Fruit fly (Drosophila melanogaster) whole organism, embryonic: ENCODE results near the gene Lamtor3.

Source experiments
- Ada2b ChIP-seq: fragments of 200-800 bp; sonication (Bioruptor generic); IDR thresholded peaks from 2 replicates; pipeline ENCODE4 v1.3.6; 2022; ENCODE audit warnings: missing biosample characterization, missing genetic modification characterization
- Awh ChIP-seq: fragments of 200-800 bp; sonication (Bioruptor generic); IDR thresholded peaks from 2 replicates; pipeline ENCODE4, ENCODE4 v1.3.6; 2022; ENCODE audit warnings: missing biosample characterization, missing genetic modification characterization
- B-H2 ChIP-seq: fragments of 200-800 bp; sonication (Bioruptor generic); optimal IDR thresholded peaks from 2 replicates; lab custom pipeline; 2018; ENCODE audit warnings: missing biosample characterization, mild to moderate bottlenecking, missing genetic modification characterization
- Bdp1 ChIP-seq: fragments of 200-800 bp; sonication (Bioruptor generic); optimal IDR thresholded peaks from 3 replicates; lab custom pipeline; 2016; ENCODE audit warnings: missing biosample characterization, missing genetic modification characterization
- CG10543 ChIP-seq: fragments of 200-800 bp; sonication (Bioruptor generic); optimal IDR thresholded peaks from 3 replicates; lab custom pipeline; 2017; ENCODE audit warnings: missing biosample characterization, mild to moderate bottlenecking, missing genetic modification characterization, moderate library complexity
- CG12071 ChIP-seq: fragments of 200-800 bp; sonication (Bioruptor generic); optimal IDR thresholded peaks from 3 replicates; lab custom pipeline; 2018; ENCODE audit warnings: missing biosample characterization, mild to moderate bottlenecking, missing genetic modification characterization
- CG13894 ChIP-seq: fragments of 200-800 bp; sonication (Bioruptor generic); optimal IDR thresholded peaks from 3 replicates; lab custom pipeline; 2018; ENCODE audit warnings: missing biosample characterization, mild to moderate bottlenecking, missing genetic modification characterization, moderate library complexity
- CG15011 ChIP-seq: fragments of 200-800 bp; sonication (Bioruptor generic); optimal IDR thresholded peaks from 3 replicates; lab custom pipeline; 2018; ENCODE audit warnings: missing biosample characterization, mild to moderate bottlenecking, missing genetic modification characterization
- CG2199 ChIP-seq: fragments of 200-800 bp; sonication (Bioruptor generic); IDR thresholded peaks from 3 replicates; pipeline ENCODE4 v1.3.6; 2022; ENCODE audit warnings: missing biosample characterization, missing genetic modification characterization
- CG2202 ChIP-seq: fragments of 200-800 bp; sonication (Bioruptor generic); optimal IDR thresholded peaks from 2 replicates; lab custom pipeline; 2018; ENCODE audit warnings: missing biosample characterization, mild to moderate bottlenecking, missing genetic modification characterization
- CG32532 ChIP-seq: fragments of 200-800 bp; sonication (Bioruptor generic); IDR thresholded peaks from 2 replicates; pipeline ENCODE4 v1.3.6; 2022; ENCODE audit warnings: missing biosample characterization, missing genetic modification characterization
- CG33557 ChIP-seq: fragments of 200-800 bp; sonication (Bioruptor generic); optimal IDR thresholded peaks from 2 replicates; lab custom pipeline; 2019; ENCODE audit warnings: missing biosample characterization, mild to moderate bottlenecking, missing genetic modification characterization, moderate library complexity
- CG3847 ChIP-seq: fragments of 200-800 bp; sonication (Bioruptor generic); IDR thresholded peaks from 2 replicates; pipeline ENCODE4 v1.3.6; 2022; ENCODE audit warnings: missing biosample characterization, missing genetic modification characterization
- CG6272 ChIP-seq: fragments of 200-800 bp; sonication (Bioruptor generic); IDR thresholded peaks from 2 replicates; pipeline ENCODE4 v1.3.6; 2022; ENCODE audit warnings: missing biosample characterization, missing genetic modification characterization
- CG9817 ChIP-seq: fragments of 200-800 bp; sonication (Bioruptor generic); optimal IDR thresholded peaks from 2 replicates; lab custom pipeline; 2018; ENCODE audit warnings: missing biosample characterization, mild to moderate bottlenecking, missing genetic modification characterization, moderate library complexity
- CTCF ChIP-seq: fragments of 200-800 bp; sonication (Bioruptor generic); optimal IDR thresholded peaks from 2 replicates; lab custom pipeline; 2017; ENCODE audit warnings: missing biosample characterization, mild to moderate bottlenecking, missing genetic modification characterization, moderate library complexity
- D19B ChIP-seq: fragments of 200-800 bp; sonication (Bioruptor generic); optimal IDR thresholded peaks from 2 replicates; lab custom pipeline; 2017; ENCODE audit warnings: missing biosample characterization, mild to moderate bottlenecking, missing genetic modification characterization
- Dref ChIP-seq: fragments of 200-800 bp; sonication (Bioruptor generic); IDR thresholded peaks from 2 replicates; pipeline ENCODE4 v1.3.6; 2022; ENCODE audit warnings: missing biosample characterization, missing genetic modification characterization
- Gug ChIP-seq: fragments of 200-800 bp; sonication (Bioruptor generic); IDR thresholded peaks from 4 replicates; pipeline ENCODE4 v1.3.6; 2022; ENCODE audit warnings: missing biosample characterization, missing genetic modification characterization
- H2.0 ChIP-seq: fragments of 200-800 bp; sonication (Bioruptor generic); IDR thresholded peaks from 2 replicates; pipeline ENCODE4 v1.3.6; 2022; ENCODE audit warnings: missing biosample characterization, missing genetic modification characterization
- Hmr ChIP-seq: fragments of 200-800 bp; sonication (Bioruptor generic); optimal IDR thresholded peaks from 3 replicates; lab custom pipeline; 2017; ENCODE audit warnings: mild to moderate bottlenecking, missing biosample characterization, missing genetic modification reagents, missing genetic modification characterization
- Hr51 ChIP-seq, 2 experiments: fragments of 200-800 bp; sonication (Bioruptor generic); optimal IDR thresholded peaks; 2 replicates in 1 of 2; 3 replicates in 1 of 2; lab custom pipeline; 2016 to 2018; ENCODE audit warnings: missing biosample characterization in 2 of 2, missing genetic modification characterization in 2 of 2, mild to moderate bottlenecking in 1 of 2, moderate library complexity in 1 of 2
- Hr78 ChIP-seq, 2 experiments: fragments of 200-800 bp in 1 of 2; fragments of >200 bp in 1 of 2; sonication (Bioruptor generic) in 1 of 2; optimal IDR thresholded peaks; 2 replicates each; lab custom pipeline; 2017 to 2019; ENCODE audit warnings: missing biosample characterization in 2 of 2, missing genetic modification characterization in 2 of 2, mild to moderate bottlenecking in 1 of 2, moderate library complexity in 1 of 2
- MBD-R2 ChIP-seq: fragments of 200-800 bp; sonication (Bioruptor generic); IDR thresholded peaks from 2 replicates; pipeline ENCODE4 v1.3.6; 2022; ENCODE audit warnings: missing biosample characterization, missing genetic modification characterization
- Rx ChIP-seq: fragments of 200-800 bp; sonication (Bioruptor generic); IDR thresholded peaks from 2 replicates; pipeline ENCODE4 v1.3.6; 2022; ENCODE audit warnings: missing biosample characterization, missing genetic modification characterization
- Spps ChIP-seq: fragments of 200-800 bp; sonication (Bioruptor generic); optimal IDR thresholded peaks from 2 replicates; lab custom pipeline; 2018; ENCODE audit warnings: missing biosample characterization, mild to moderate bottlenecking, missing genetic modification characterization
- abd-A ChIP-seq: fragments of 200-800 bp; sonication (Bioruptor generic); optimal IDR thresholded peaks from 3 replicates; lab custom pipeline; 2019; ENCODE audit warnings: missing biosample characterization, mild to moderate bottlenecking, missing genetic modification characterization, moderate library complexity
- dati ChIP-seq: fragments of 200-800 bp; sonication (Bioruptor generic); IDR thresholded peaks from 2 replicates; pipeline ENCODE4 v1.3.6; 2022; ENCODE audit warnings: missing biosample characterization, missing genetic modification characterization
- fd64A ChIP-seq: fragments of 200-800 bp; sonication (Bioruptor generic); optimal IDR thresholded peaks from 3 replicates; lab custom pipeline; 2018; ENCODE audit warnings: missing biosample characterization, mild to moderate bottlenecking, missing genetic modification characterization
- grn ChIP-seq: fragments of 200-800 bp; sonication (Bioruptor generic); optimal IDR thresholded peaks from 3 replicates; lab custom pipeline; 2017; ENCODE audit warnings: missing biosample characterization, missing genetic modification characterization
- gsb-n ChIP-seq: fragments of 200-800 bp; sonication (Bioruptor generic); optimal IDR thresholded peaks from 3 replicates; lab custom pipeline; 2018; ENCODE audit warnings: missing biosample characterization, mild to moderate bottlenecking, missing genetic modification characterization
- ind ChIP-seq: fragments of 200-800 bp; sonication (Bioruptor generic); optimal IDR thresholded peaks from 3 replicates; lab custom pipeline; 2016; ENCODE audit warnings: missing biosample characterization, missing genetic modification characterization
- jigr1 ChIP-seq: fragments of 200-800 bp; sonication (Bioruptor generic); IDR thresholded peaks from 3 replicates; pipeline ENCODE4 v1.3.6; 2022; ENCODE audit warnings: missing biosample characterization, missing genetic modification characterization
- jumu ChIP-seq: fragments of 200-800 bp; sonication (Bioruptor generic); optimal IDR thresholded peaks from 3 replicates; lab custom pipeline; 2016; ENCODE audit warnings: missing biosample characterization, missing genetic modification characterization
- kni ChIP-seq: fragments of 200-800 bp; sonication (Bioruptor generic); optimal IDR thresholded peaks from 3 replicates; lab custom pipeline; 2017; ENCODE audit warnings: mild to moderate bottlenecking, missing biosample characterization, missing genetic modification reagents, missing genetic modification characterization
- lab ChIP-seq: fragments of 200-800 bp; sonication (Bioruptor generic); optimal IDR thresholded peaks from 3 replicates; lab custom pipeline; 2017; ENCODE audit warnings: missing biosample characterization, missing genetic modification characterization, mild to moderate bottlenecking, moderate library complexity, missing genetic modification reagents
- oc ChIP-seq: fragments of 200-800 bp; sonication (Bioruptor generic); optimal IDR thresholded peaks from 2 replicates; lab custom pipeline; 2018; ENCODE audit warnings: missing biosample characterization, mild to moderate bottlenecking, missing genetic modification characterization, moderate library complexity
- otp ChIP-seq: fragments of 200-800 bp; sonication (Bioruptor generic); IDR thresholded peaks from 3 replicates; pipeline ENCODE4, ENCODE4 v1.3.6; 2022; ENCODE audit warnings: missing biosample characterization, missing genetic modification characterization
- rib ChIP-seq: fragments of 200-800 bp; sonication (Bioruptor generic); IDR thresholded peaks from 2 replicates; pipeline ENCODE4 v1.3.6; 2022; ENCODE audit warnings: missing biosample characterization, missing genetic modification characterization
- schlank ChIP-seq: fragments of 200-800 bp; sonication (Bioruptor generic); optimal IDR thresholded peaks from 2 replicates; lab custom pipeline; 2018; ENCODE audit warnings: missing biosample characterization, mild to moderate bottlenecking, missing genetic modification characterization
- slou ChIP-seq: fragments of 200-800 bp; sonication (Bioruptor generic); optimal IDR thresholded peaks from 3 replicates; lab custom pipeline; 2016; ENCODE audit warnings: missing biosample characterization, missing genetic modification characterization
- tgo ChIP-seq: fragments of 200-800 bp; sonication (Bioruptor generic); IDR thresholded peaks from 3 replicates; pipeline ENCODE4 v1.3.6; 2022; ENCODE audit warnings: missing biosample characterization, missing genetic modification characterization
- vfl ChIP-seq: fragments of 200-800 bp; sonication (Bioruptor generic); optimal IDR thresholded peaks from 2 replicates; lab custom pipeline; 2016; ENCODE audit warnings: missing biosample characterization, missing genetic modification characterization

Gene Lamtor3

dm6 chr2L:17495759-17496158 is 14.7 kb downstream of the Lamtor3 start:
- TF ChIP-seq CG2202 (tag; lab: Kevin White, UChicago) = no peak
- TF ChIP-seq D19B (GFP tag; lab: Kevin White, UChicago) = no peak
- TF ChIP-seq B-H2 = no peak
- TF ChIP-seq CG12071 = no peak
- no peak for TF ChIP-seq ind (GFP tag; lab: Kevin White, UChicago)
- no peak for TF ChIP-seq tgo (GFP tag; lab: Robert Waterston, UW)
- no peak for TF ChIP-seq CG9817 (tag; lab: Kevin White, UChicago)
- TF ChIP-seq Spps (tag; lab: Kevin White, UChicago) = no peak
- no peak for TF ChIP-seq CG32532
- TF ChIP-seq Rx = no peak
- TF ChIP-seq slou (GFP tag; lab: Kevin White, UChicago) = no peak
- TF ChIP-seq CG6272 = no peak
- no peak for TF ChIP-seq Dref (GFP tag; lab: Robert Waterston, UW)
- TF ChIP-seq otp (GFP tag; lab: Robert Waterston, UW) = no peak
- TF ChIP-seq jumu (GFP tag; lab: Kevin White, UChicago) = no peak
- TF ChIP-seq H2.0 (GFP tag; lab: Robert Waterston, UW) = no peak
- TF ChIP-seq Bdp1 = no peak
- no peak for TF ChIP-seq rib (GFP tag; lab: Robert Waterston, UW)
- no peak for TF ChIP-seq CG10543 (GFP tag; lab: Kevin White, UChicago)
- TF ChIP-seq CG15011 (GFP tag; lab: Kevin White, UChicago) = no peak
- peak; percentile 82 for TF ChIP-seq abd-A (tag; lab: Kevin White, UChicago)
- no peak for TF ChIP-seq MBD-R2 (GFP tag; lab: Robert Waterston, UW)
- TF ChIP-seq CTCF (GFP tag; lab: Kevin White, UChicago) = no peak
- TF ChIP-seq gsb-n (tag; lab: Kevin White, UChicago) = peak; percentile 48
- TF ChIP-seq schlank (tag; lab: Kevin White, UChicago) = no peak
- no peak for TF ChIP-seq Gug (GFP tag; lab: Robert Waterston, UW)
- no peak for TF ChIP-seq CG3847 (GFP tag; lab: Robert Waterston, UW)
- TF ChIP-seq Hmr (GFP tag; lab: Kevin White, UChicago) = no peak
- TF ChIP-seq oc (tag; lab: Kevin White, UChicago) = peak; percentile 64
- TF ChIP-seq jigr1 (GFP tag; lab: Robert Waterston, UW) = no peak
- no peak for TF ChIP-seq CG13894 (tag; lab: Kevin White, UChicago)
- no peak for TF ChIP-seq CG33557
- TF ChIP-seq grn (GFP tag; lab: Kevin White, UChicago) = peak; percentile 37
- TF ChIP-seq CG2199 = 0 out of 3 replicates have a peak, but pooled peaks have one; percentile 29
- TF ChIP-seq vfl = no peak
- TF ChIP-seq Hr78 (GFP tag; optimal IDR thresholded peaks at IDR 0.05; lab: Kevin White, UChicago) = peak in 1 of 2 experiments; percentile 56
- no peak for TF ChIP-seq dati (GFP tag; lab: Robert Waterston, UW)
- TF ChIP-seq Hr51 (GFP tag; optimal IDR thresholded peaks at IDR 0.05; lab: Kevin White, UChicago) = no peak
- TF ChIP-seq lab (GFP tag; lab: Kevin White, UChicago) = no peak
- no peak for TF ChIP-seq fd64A (GFP tag; lab: Kevin White, UChicago)
- peak; percentile 50 for TF ChIP-seq kni (GFP tag; lab: Kevin White, UChicago)
- peak; percentile 44; the same call in 1 of the 2 replicates for TF ChIP-seq Awh
- no peak for TF ChIP-seq Ada2b (GFP tag; lab: Robert Waterston, UW)
